Worm (Caenorhabditis elegans) whole organism, young adult: ENCODE measurements around the gene nsy-7.

Experiments used
- B0035.1 ChIP-seq: sonication (generic microtip); optimal IDR thresholded peaks from 2 replicates; lab custom pipeline; 2016; ENCODE audit warnings: missing genetic modification characterization, mild to moderate bottlenecking, missing compliant biosample characterization, missing genotype, missing genetic modification reagents
- Y53G8AR.9 ChIP-seq: fragments of 200-800 bp; sonication (Bioruptor generic); conservative IDR thresholded peaks from 2 replicates; pipeline ENCODE4 v1.3.6; 2022; ENCODE audit warnings: missing genetic modification reagents, missing genetic modification characterization, missing compliant biosample characterization
- akir-1 ChIP-seq: fragments of 200-800 bp; sonication (Bioruptor generic); optimal IDR thresholded peaks from 2 replicates; lab custom pipeline; 2018; ENCODE audit warnings: mild to moderate bottlenecking, missing genetic modification characterization, moderate library complexity, missing compliant biosample characterization
- ama-1 ChIP-seq, 3 experiments: fragments of 150-350 bp in 1 of 3; sonication (generic microtip) in 2 of 3; optimal IDR thresholded peaks; 2 replicates each; lab custom pipeline; 2014 to 2018; ENCODE audit warnings: missing biosample characterization in 2 of 3, missing genetic modification characterization in 2 of 3, missing genetic modification reagents in 2 of 3
- atf-7 ChIP-seq: sonication (generic microtip); optimal IDR thresholded peaks from 2 replicates; lab custom pipeline; 2017; ENCODE audit warnings: mild to moderate bottlenecking, missing genetic modification characterization, missing compliant biosample characterization
- efl-1 ChIP-seq: fragments of 150-350 bp; optimal IDR thresholded peaks from 2 replicates; lab custom pipeline; 2014; ENCODE audit warnings: missing biosample characterization, missing genetic modification reagents, missing genetic modification characterization
- mcd-1 ChIP-seq: fragments of 200-800 bp; sonication (Bioruptor generic); IDR thresholded peaks from 2 replicates; pipeline ENCODE4 v1.3.6; 2022; ENCODE audit warnings: missing genetic modification reagents, missing genetic modification characterization, missing compliant biosample characterization
- tbx-9 ChIP-seq: sonication (generic microtip); optimal IDR thresholded peaks from 2 replicates; lab custom pipeline; 2016; ENCODE audit warnings: borderline replicate concordance, missing genetic modification characterization, inconsistent platforms, missing compliant biosample characterization
- unc-62 ChIP-seq: fragments of 150-350 bp; optimal IDR thresholded peaks from 2 replicates; lab custom pipeline; 2014; ENCODE audit warnings: missing biosample characterization, missing genetic modification reagents, missing genetic modification characterization

- TF ChIP-seq Y53G8AR.9: no peak
- TF ChIP-seq unc-62 (GFP tag; lab: Kevin White, UChicago): no peak
- TF ChIP-seq akir-1: no peak
- TF ChIP-seq atf-7 (tag; lab: Kevin White, UChicago): no peak
- TF ChIP-seq B0035.1: no peak
- no peak for TF ChIP-seq tbx-9 (tag; lab: Kevin White, UChicago)
- no peak for TF ChIP-seq ama-1 (optimal IDR thresholded peaks at IDR 0.05; lab: Kevin White, UChicago)
- no peak for TF ChIP-seq ama-1 (GFP tag; optimal IDR thresholded peaks at IDR 0.05; lab: Kevin White, UChicago)
- peak; percentile 8; the same call in 1 of the 2 replicates for TF ChIP-seq mcd-1 (GFP tag; lab: Robert Waterston, UW)
- TF ChIP-seq efl-1 (GFP tag; lab: Kevin White, UChicago): no peak
These were observed 18.7 kb downstream of the nsy-7 start for ce11 chrIV:8067745-8068144.
